ENCODE assay signal across 6 worm cellular contexts in the genomic region with DNA sequence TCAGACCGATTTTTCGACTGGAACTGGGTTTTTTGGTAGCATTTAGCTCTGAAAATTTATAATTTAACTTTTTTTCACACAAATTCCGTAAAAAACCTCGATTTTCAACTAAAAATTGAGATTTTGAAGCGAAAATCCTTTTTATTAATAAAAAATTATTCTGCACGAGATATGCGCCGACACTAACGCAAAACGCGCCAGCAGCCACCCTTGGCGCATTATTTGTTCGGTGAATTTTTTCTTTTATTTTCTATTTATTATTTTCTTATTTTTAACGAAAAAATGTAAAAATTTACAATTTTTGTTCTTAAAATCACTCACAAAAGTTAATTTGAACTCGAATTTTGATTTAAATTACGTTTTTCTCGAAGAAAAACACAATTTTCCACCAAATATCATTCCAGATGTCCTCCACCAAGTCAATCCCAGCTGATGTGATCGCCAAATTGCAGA.
TF ChIP-seq lines count a peak whose summit lies in the region.

Y51H7C.7 (plus strand) TSS at position 403 of the 453 bp plus-strand sequence.

TF ChIP-seq in whole organism, L1 larva, 84 proteins besides CTCF, POLR2A, EP300 and RAD21 (continues in another document):
- peak; percentile 7 for TF ChIP-seq fkh-4 (tag; optimal IDR thresholded peaks at IDR 0.05; lab: Kevin White, UChicago; ENCODE audit: borderline replicate concordance)
- TF ChIP-seq ceh-8 (GFP tag; optimal IDR thresholded peaks at IDR 0.05; lab: Kevin White, UChicago) = no peak
- TF ChIP-seq lin-15B (tag; optimal IDR thresholded peaks at IDR 0.05; lab: Kevin White, UChicago) = peak; percentile 45
- TF ChIP-seq lin-14 (GFP tag; optimal IDR thresholded peaks at IDR 0.05; lab: Kevin White, UChicago) = no peak
- peak; percentile 56 for TF ChIP-seq isw-1 (GFP tag; IDR thresholded peaks at IDR 0.05; lab: Robert Waterston, UW)
- peak; percentile 66 for TF ChIP-seq unc-86 (tag; optimal IDR thresholded peaks at IDR 0.05; lab: Kevin White, UChicago)
- peak in 1 of 2 experiments; percentile 57 for TF ChIP-seq ztf-11 (tag; optimal IDR thresholded peaks at IDR 0.05; lab: Kevin White, UChicago)
- peak; percentile 65 for TF ChIP-seq nhr-19 (GFP tag; conservative IDR thresholded peaks at IDR 0.05; lab: Robert Waterston, UW)
- TF ChIP-seq sup-37 (GFP tag; optimal IDR thresholded peaks at IDR 0.05; lab: Kevin White, UChicago) = no peak
- peak; percentile 56 to 76 (median 74) for TF ChIP-seq dpl-1 (GFP tag; optimal IDR thresholded peaks at IDR 0.05; lab: Kevin White, UChicago)
- no peak for TF ChIP-seq nhr-77 (tag; optimal IDR thresholded peaks at IDR 0.05; lab: Kevin White, UChicago)
- TF ChIP-seq lin-39 (tag; optimal IDR thresholded peaks at IDR 0.05; lab: Kevin White, UChicago) = peak; percentile 76
- TF ChIP-seq fos-1 (tag; optimal IDR thresholded peaks at IDR 0.05; lab: Kevin White, UChicago) = peak; percentile 22
- no peak for TF ChIP-seq egl-27 (tag; optimal IDR thresholded peaks at IDR 0.05; lab: Kevin White, UChicago)

TF ChIP-seq in whole organism, L2 larva, 48 proteins besides CTCF, POLR2A, EP300 and RAD21 (continues in another document):
- TF ChIP-seq mab-5 (tag; optimal IDR thresholded peaks at IDR 0.05; lab: Kevin White, UChicago) (peak; percentile 44), crh-2 (tag; optimal IDR thresholded peaks at IDR 0.05; lab: Kevin White, UChicago) (no peak), gmeb-1 (tag; optimal IDR thresholded peaks at IDR 0.05; lab: Kevin White, UChicago) (peak; percentile 80), ztf-4 (tag; optimal IDR thresholded peaks at IDR 0.05; lab: Kevin White, UChicago) (no peak), peb-1 (tag; optimal IDR thresholded peaks at IDR 0.05; lab: Kevin White, UChicago) (no peak), aly-2 (tag; optimal IDR thresholded peaks at IDR 0.05; lab: Kevin White, UChicago) (no peak), unc-62 (GFP tag; optimal IDR thresholded peaks at IDR 0.05; lab: Kevin White, UChicago) (no peak), snpc-4 (tag; optimal IDR thresholded peaks at IDR 0.05; lab: Kevin White, UChicago) (peak; percentile 8), sma-9 (GFP tag; optimal IDR thresholded peaks at IDR 0.05; lab: Kevin White, UChicago) (peak; percentile 23), sma-9 (tag; optimal IDR thresholded peaks at IDR 0.05; lab: Kevin White, UChicago) (no peak), F13H6.1 (tag; optimal IDR thresholded peaks at IDR 0.05; lab: Kevin White, UChicago) (peak; percentile 46), lsy-2 (tag; optimal IDR thresholded peaks at IDR 0.05; lab: Kevin White, UChicago) (peak in 1 of 2 experiments; percentile 75), C34F6.9 (tag; optimal IDR thresholded peaks at IDR 0.05; lab: Kevin White, UChicago) (peak; percentile 70), sma-3 (GFP tag; optimal IDR thresholded peaks at IDR 0.05; lab: Kevin White, UChicago) (peak; percentile 7), nhr-25 (tag; optimal IDR thresholded peaks at IDR 0.05; lab: Kevin White, UChicago) (no peak)

TF ChIP-seq in whole organism, L3 larva, 47 proteins besides CTCF, POLR2A, EP300 and RAD21 (continues in another document):
- no peak for TF ChIP-seq ceh-9 (tag; optimal IDR thresholded peaks at IDR 0.05; lab: Kevin White, UChicago)
- no peak for TF ChIP-seq aly-2 (tag; optimal IDR thresholded peaks at IDR 0.05; lab: Kevin White, UChicago)
- TF ChIP-seq lin-39 (tag; optimal IDR thresholded peaks at IDR 0.05; lab: Kevin White, UChicago) = peak; percentile 24
- no peak for TF ChIP-seq unc-39 (tag; optimal IDR thresholded peaks at IDR 0.05; lab: Kevin White, UChicago)
- no peak for TF ChIP-seq ceh-28 (tag; optimal IDR thresholded peaks at IDR 0.05; lab: Kevin White, UChicago)
- TF ChIP-seq skn-1 (tag; optimal IDR thresholded peaks at IDR 0.05; lab: Kevin White, UChicago) = no peak
- peak; percentile 22 for TF ChIP-seq elt-2 (tag; optimal IDR thresholded peaks at IDR 0.05; lab: Kevin White, UChicago)
- TF ChIP-seq nfya-1 (tag; optimal IDR thresholded peaks at IDR 0.05; lab: Kevin White, UChicago; ENCODE audit: insufficient read depth) = no peak
- no peak for TF ChIP-seq nhr-237 (tag; optimal IDR thresholded peaks at IDR 0.05; lab: Kevin White, UChicago)
- no peak for TF ChIP-seq nhr-11 (tag; optimal IDR thresholded peaks at IDR 0.05; lab: Kevin White, UChicago)
- no peak for TF ChIP-seq unc-62 (GFP tag; optimal IDR thresholded peaks at IDR 0.05; lab: Kevin White, UChicago)
- no peak for TF ChIP-seq ztf-4 (tag; optimal IDR thresholded peaks at IDR 0.05; lab: Kevin White, UChicago)
- TF ChIP-seq nhr-12 (tag; optimal IDR thresholded peaks at IDR 0.05; lab: Kevin White, UChicago) = no peak
- TF ChIP-seq R02D3.7 (tag; optimal IDR thresholded peaks at IDR 0.05; lab: Kevin White, UChicago) = peak; percentile 36
- no peak for TF ChIP-seq snpc-4 (tag; optimal IDR thresholded peaks at IDR 0.05; lab: Kevin White, UChicago)
- no peak for TF ChIP-seq pha-4 (tag; optimal IDR thresholded peaks at IDR 0.05; lab: Kevin White, UChicago)

TF ChIP-seq in whole organism, L4 larva, 104 proteins besides CTCF, POLR2A, EP300 and RAD21 (continues in another document):
- TF ChIP-seq spr-1 (tag; optimal IDR thresholded peaks at IDR 0.05; lab: Kevin White, UChicago) = peak; percentile 39
- no peak for TF ChIP-seq mep-1 (tag; optimal IDR thresholded peaks at IDR 0.05; lab: Kevin White, UChicago)
- no peak for TF ChIP-seq tag-97 (GFP tag; IDR thresholded peaks at IDR 0.05; lab: Robert Waterston, UW)
- TF ChIP-seq unc-39 (tag; optimal IDR thresholded peaks at IDR 0.05; lab: Kevin White, UChicago) = no peak
- peak; percentile 44 for TF ChIP-seq F37D6.2 (tag; optimal IDR thresholded peaks at IDR 0.05; lab: Kevin White, UChicago)
- TF ChIP-seq zfp-2 (tag; optimal IDR thresholded peaks at IDR 0.05; lab: Kevin White, UChicago) = no peak
- TF ChIP-seq duxl-1 (tag; optimal IDR thresholded peaks at IDR 0.05; lab: Kevin White, UChicago; ENCODE audit: poor library complexity) = no peak
- peak; percentile 27; the same call in 1 of the 2 replicates for TF ChIP-seq dmd-6 (GFP tag; IDR thresholded peaks at IDR 0.05; lab: Robert Waterston, UW)
- no peak for TF ChIP-seq nhr-25 (tag; optimal IDR thresholded peaks at IDR 0.05; lab: Kevin White, UChicago; ENCODE audit: borderline replicate concordance, insufficient read depth)
- TF ChIP-seq Y48G9A.11 (GFP tag; IDR thresholded peaks at IDR 0.05; lab: Robert Waterston, UW) = peak; percentile 50; the same call in 1 of the 2 replicates
- no peak for TF ChIP-seq T26A8.4 (GFP tag; IDR thresholded peaks at IDR 0.05; lab: Robert Waterston, UW)
- TF ChIP-seq mxl-2 (GFP tag; conservative IDR thresholded peaks at IDR 0.05; lab: Robert Waterston, UW) = no peak
- no peak for TF ChIP-seq ZK546.5 (tag; optimal IDR thresholded peaks at IDR 0.05; lab: Kevin White, UChicago)
- no peak for TF ChIP-seq spr-3 (GFP tag; optimal IDR thresholded peaks at IDR 0.05; lab: Kevin White, UChicago)
- TF ChIP-seq ceh-62 (tag; optimal IDR thresholded peaks at IDR 0.05; lab: Kevin White, UChicago) = no peak

TF ChIP-seq in whole organism, mixed stage, embryonic, 35 proteins besides CTCF, POLR2A, EP300 and RAD21:
- TF ChIP-seq lsy-2 (tag; optimal IDR thresholded peaks at IDR 0.05; lab: Kevin White, UChicago) (no peak), ztf-11 (tag; optimal IDR thresholded peaks at IDR 0.05; lab: Kevin White, UChicago) (no peak), lin-13 (tag; optimal IDR thresholded peaks at IDR 0.05; lab: Kevin White, UChicago) (peak; percentile 44), mep-1 (tag; optimal IDR thresholded peaks at IDR 0.05; lab: Kevin White, UChicago) (peak; percentile 50), nhr-76 (tag; optimal IDR thresholded peaks at IDR 0.05; lab: Kevin White, UChicago) (no peak)

TF ChIP-seq in whole organism, young adult, 124 proteins besides CTCF, POLR2A, EP300 and RAD21 (continues in another document):
- TF ChIP-seq lin-54 (GFP tag; optimal IDR thresholded peaks at IDR 0.05; lab: Kevin White, UChicago) (no peak), snpc-3.4 (tag; optimal IDR thresholded peaks at IDR 0.05; lab: Kevin White, UChicago) (peak; percentile 22), zfh-2 (GFP tag; conservative IDR thresholded peaks at IDR 0.05; lab: Robert Waterston, UW) (no peak), sdz-38 (tag; optimal IDR thresholded peaks at IDR 0.05; lab: Kevin White, UChicago) (no peak), snpc-1.1 (tag; optimal IDR thresholded peaks at IDR 0.05; lab: Kevin White, UChicago; ENCODE audit: insufficient read depth) (no peak), ztf-18 (tag; optimal IDR thresholded peaks at IDR 0.05; lab: Kevin White, UChicago) (peak; percentile 92), ztf-25 (GFP tag; IDR thresholded peaks at IDR 0.05; lab: Robert Waterston, UW) (no peak), let-526 (GFP tag; IDR thresholded peaks at IDR 0.05; lab: Robert Waterston, UW) (no peak), mcd-1 (GFP tag; IDR thresholded peaks at IDR 0.05; lab: Robert Waterston, UW) (peak; percentile 74), egl-18 (GFP tag; IDR thresholded peaks at IDR 0.05; lab: Robert Waterston, UW) (no peak), cebp-2 (GFP tag; IDR thresholded peaks at IDR 0.05; lab: Robert Waterston, UW) (no peak), F49E8.2 (tag; optimal IDR thresholded peaks at IDR 0.05; lab: Kevin White, UChicago; ENCODE audit: insufficient read depth) (no peak), ceh-58 (GFP tag; IDR thresholded peaks at IDR 0.05; lab: Robert Waterston, UW) (no peak), aptf-3 (GFP tag; IDR thresholded peaks at IDR 0.05; lab: Robert Waterston, UW) (no peak), B0336.3 (GFP tag; IDR thresholded peaks at IDR 0.05; lab: Robert Waterston, UW) (0 out of 2 replicates have a peak, but pooled peaks have one; percentile 33), efl-1 (GFP tag; optimal IDR thresholded peaks at IDR 0.05; lab: Kevin White, UChicago) (no peak), lsl-1 (GFP tag; optimal IDR thresholded peaks at IDR 0.05; lab: Kevin White, UChicago) (peak; percentile 31), ztf-28 (GFP tag; IDR thresholded peaks at IDR 0.05; lab: Robert Waterston, UW) (no peak), ztf-6 (GFP tag; IDR thresholded peaks at IDR 0.05; lab: Robert Waterston, UW) (no peak), chd-7 (tag; optimal IDR thresholded peaks at IDR 0.05; lab: Kevin White, UChicago) (no peak), pbrm-1 (GFP tag; IDR thresholded peaks at IDR 0.05; lab: Robert Waterston, UW) (peak; percentile 34; the same call in 1 of the 2 replicates), snpc-1.3 (tag; optimal IDR thresholded peaks at IDR 0.05; lab: Kevin White, UChicago; ENCODE audit: insufficient read depth) (no peak), bed-1 (GFP tag; IDR thresholded peaks at IDR 0.05; lab: Robert Waterston, UW) (no peak), dox-1 (GFP tag; IDR thresholded peaks at IDR 0.05; lab: Robert Waterston, UW) (no peak; the same call in 1 of the 2 replicates), atf-7 (tag; optimal IDR thresholded peaks at IDR 0.05; lab: Kevin White, UChicago) (no peak), tbp1 (GFP tag; optimal IDR thresholded peaks at IDR 0.05; lab: Kevin White, UChicago) (peak; percentile 0), attf-5 (GFP tag; optimal IDR thresholded peaks at IDR 0.05; lab: Kevin White, UChicago) (peak; percentile 13), sea-2 (GFP tag; IDR thresholded peaks at IDR 0.05; lab: Robert Waterston, UW) (no peak), F33H1.4 (GFP tag; IDR thresholded peaks at IDR 0.05; lab: Robert Waterston, UW) (peak; percentile 15; the same call in 1 of the 2 replicates)
